Worm (Caenorhabditis elegans): ENCODE measurements around the gene F52F10.2.

F52F10.2 gene

ce11 chrV:1541786-1542185, 6.2 kb upstream of the F52F10.2 start, which contains the start of gene oac-31:
Gene oac-31 (minus strand): TSS chrV:1541886.
- TF ChIP-seq blmp-1 (tag; optimal IDR thresholded peaks at IDR 0.05), result no peak
- TF ChIP-seq sem-2 (GFP tag; optimal IDR thresholded peaks at IDR 0.05), result no peak
- TF ChIP-seq nhr-76 (tag; optimal IDR thresholded peaks at IDR 0.05), result no peak
- no peak for TF ChIP-seq mls-2 (tag; optimal IDR thresholded peaks at IDR 0.05)
- TF ChIP-seq unc-39 (tag; optimal IDR thresholded peaks at IDR 0.05), result no peak
- no peak for TF ChIP-seq elt-3 (tag; optimal IDR thresholded peaks at IDR 0.05)
- no peak for TF ChIP-seq nhr-12 (tag; optimal IDR thresholded peaks at IDR 0.05)
- TF ChIP-seq ztf-11 (tag; optimal IDR thresholded peaks at IDR 0.05), result no peak
- TF ChIP-seq pha-4 (tag; optimal IDR thresholded peaks at IDR 0.05), result no peak
- TF ChIP-seq hlh-1 (tag; optimal IDR thresholded peaks at IDR 0.05), result no peak
- TF ChIP-seq drap-1 (GFP tag; optimal IDR thresholded peaks at IDR 0.05), result no peak
- no peak for TF ChIP-seq unc-120 (tag; optimal IDR thresholded peaks at IDR 0.05; ENCODE audit: poor library complexity, severe bottlenecking)
- TF ChIP-seq M03D4.4 (tag; optimal IDR thresholded peaks at IDR 0.05), result no peak
- no peak for TF ChIP-seq ceh-39 (tag; optimal IDR thresholded peaks at IDR 0.05)

- no peak for TF ChIP-seq ces-1 (GFP tag; optimal IDR thresholded peaks at IDR 0.05)
- no peak for TF ChIP-seq unc-120 (tag; optimal IDR thresholded peaks at IDR 0.05; ENCODE audit: poor library complexity, severe bottlenecking)
- TF ChIP-seq unc-39 (tag; optimal IDR thresholded peaks at IDR 0.05), result no peak
- no peak for TF ChIP-seq mab-5 (tag; optimal IDR thresholded peaks at IDR 0.05)
- TF ChIP-seq nhr-28 (tag; optimal IDR thresholded peaks at IDR 0.05), result no peak
Measured at ce11 chrV:1545694-1546093, 2.2 kb upstream of the F52F10.2 start, which contains the start of gene oac-32. Gene oac-32 (minus strand): TSS chrV:1545783.

- TF ChIP-seq nhr-28 (tag; optimal IDR thresholded peaks at IDR 0.05) (no peak), cnd-1 (tag; optimal IDR thresholded peaks at IDR 0.05) (no peak), sem-2 (GFP tag; optimal IDR thresholded peaks at IDR 0.05) (no peak), tbx-8 (GFP tag; optimal IDR thresholded peaks at IDR 0.05) (no peak), ham-2 (GFP tag; optimal IDR thresholded peaks at IDR 0.05) (no peak), drap-1 (GFP tag; optimal IDR thresholded peaks at IDR 0.05) (no peak), ztf-11 (tag; optimal IDR thresholded peaks at IDR 0.05) (no peak), ceh-83 (GFP tag; optimal IDR thresholded peaks at IDR 0.05) (no peak), lin-32 (GFP tag; optimal IDR thresholded peaks at IDR 0.05) (no peak), unc-62 (GFP tag; optimal IDR thresholded peaks at IDR 0.05) (no peak), lin-13 (tag; optimal IDR thresholded peaks at IDR 0.05) (no peak), mep-1 (tag; optimal IDR thresholded peaks at IDR 0.05) (no peak), nhr-76 (tag; optimal IDR thresholded peaks at IDR 0.05) (no peak), elt-3 (tag; optimal IDR thresholded peaks at IDR 0.05) (no peak), nhr-2 (tag; optimal IDR thresholded peaks at IDR 0.05) (no peak), nhr-237 (tag; optimal IDR thresholded peaks at IDR 0.05) (no peak), ceh-43 (GFP tag; optimal IDR thresholded peaks at IDR 0.05) (no peak), bed-3 (GFP tag; optimal IDR thresholded peaks at IDR 0.05) (no peak), mls-2 (tag; optimal IDR thresholded peaks at IDR 0.05) (no peak)
Measured at ce11 chrV:1550697-1551096, 2.8 kb downstream of the F52F10.2 start.

ce11 chrV:1551143-1551542, 3.2 kb downstream of the F52F10.2 start:
- TF ChIP-seq ceh-39 (tag; optimal IDR thresholded peaks at IDR 0.05), result no peak
- TF ChIP-seq M03D4.4 (tag; optimal IDR thresholded peaks at IDR 0.05), result no peak
- TF ChIP-seq cnd-1 (tag; optimal IDR thresholded peaks at IDR 0.05), result no peak
- TF ChIP-seq ztf-11 (tag; optimal IDR thresholded peaks at IDR 0.05), result no peak
- TF ChIP-seq unc-39 (tag; optimal IDR thresholded peaks at IDR 0.05), result no peak
- no peak for TF ChIP-seq sptf-1 (tag; optimal IDR thresholded peaks at IDR 0.05)
- TF ChIP-seq mab-5 (tag; optimal IDR thresholded peaks at IDR 0.05), result no peak
- TF ChIP-seq hlh-1 (tag; optimal IDR thresholded peaks at IDR 0.05), result no peak
- TF ChIP-seq nhr-76 (tag; optimal IDR thresholded peaks at IDR 0.05), result no peak
- no peak for TF ChIP-seq elt-3 (tag; optimal IDR thresholded peaks at IDR 0.05)

- no peak for TF ChIP-seq unc-39 (tag; optimal IDR thresholded peaks at IDR 0.05)
- no peak for TF ChIP-seq mab-5 (tag; optimal IDR thresholded peaks at IDR 0.05)
- TF ChIP-seq sptf-1 (tag; optimal IDR thresholded peaks at IDR 0.05), result no peak
- no peak for TF ChIP-seq pha-4 (tag; optimal IDR thresholded peaks at IDR 0.05)
- TF ChIP-seq nhr-2 (tag; optimal IDR thresholded peaks at IDR 0.05), result no peak
- no peak for TF ChIP-seq ceh-83 (GFP tag; optimal IDR thresholded peaks at IDR 0.05)
- TF ChIP-seq M03D4.4 (tag; optimal IDR thresholded peaks at IDR 0.05), result no peak
- TF ChIP-seq blmp-1 (tag; optimal IDR thresholded peaks at IDR 0.05), result no peak
Measured at ce11 chrV:1553004-1553403, 5.1 kb downstream of the F52F10.2 start, which contains the start of gene srsx-8. Gene srsx-8 (minus strand): TSS chrV:1553104.

Measured in whole organism, mixed stage, embryonic.